Worm (Caenorhabditis elegans) whole organism, L4 larva: ENCODE data around the gene C29F4.3.

ENCODE experiments used
- D1046.2 ChIP-seq: fragments of 200-800 bp; sonication (Bioruptor generic); IDR thresholded peaks from 2 replicates; pipeline ENCODE4 v1.3.6; 2022; ENCODE audit warnings: missing genetic modification characterization, missing compliant biosample characterization
- F37D6.2 ChIP-seq: sonication (generic microtip); optimal IDR thresholded peaks from 2 replicates; lab custom pipeline; 2016; ENCODE audit warnings: mild to moderate bottlenecking, missing genetic modification characterization, missing compliant biosample characterization
- R02D3.7 ChIP-seq: fragments of 150-350 bp; sonication (generic microtip); optimal IDR thresholded peaks from 3 replicates; lab custom pipeline; 2014; ENCODE audit warnings: missing biosample characterization, missing genetic modification characterization
- T20F7.1 ChIP-seq: fragments of 200-800 bp; sonication (Bioruptor generic); optimal IDR thresholded peaks from 2 replicates; lab custom pipeline; 2018; ENCODE audit warnings: mild to moderate bottlenecking, missing genetic modification characterization, missing compliant biosample characterization
- Y48G9A.11 ChIP-seq: fragments of 200-800 bp; sonication (Bioruptor generic); IDR thresholded peaks from 2 replicates; pipeline ENCODE4 v1.3.6; 2022; ENCODE audit warnings: missing genetic modification reagents, missing genetic modification characterization, missing compliant biosample characterization
- aha-1 ChIP-seq: fragments of 150-350 bp; peaks from one replicate; lab custom pipeline; 2014; ENCODE audit warnings: missing biosample characterization, missing genetic modification characterization
- ama-1 ChIP-seq: fragments of 150-350 bp; optimal IDR thresholded peaks from 2 replicates; lab custom pipeline; 2014; ENCODE audit warnings: inconsistent platforms, mixed read lengths
- attf-4 ChIP-seq: sonication (generic microtip); optimal IDR thresholded peaks from 3 replicates; lab custom pipeline; 2017; ENCODE audit warnings: missing biosample characterization, missing genetic modification characterization
- cey-2 ChIP-seq: sonication (generic microtip); optimal IDR thresholded peaks from 3 replicates; lab custom pipeline; 2017; ENCODE audit warnings: missing genetic modification characterization, mild to moderate bottlenecking, missing compliant biosample characterization, antibody characterized with exemption, borderline replicate concordance; ENCODE audit not compliant: insufficient read depth
- daf-16 ChIP-seq, 3 experiments: sonication (generic microtip); optimal IDR thresholded peaks; 2 replicates each; lab custom pipeline; 2016 to 2017; ENCODE audit warnings: missing genetic modification characterization in 3 of 3, missing genetic modification reagents in 3 of 3, mild to moderate bottlenecking in 2 of 3, missing compliant biosample characterization in 2 of 3, missing biosample characterization in 1 of 3, moderate library complexity in 1 of 3
- daf-8 ChIP-seq: fragments of 200-800 bp; sonication (Bioruptor generic); IDR thresholded peaks from 2 replicates; pipeline ENCODE4 v1.3.6; 2022; ENCODE audit warnings: missing genetic modification characterization, missing compliant biosample characterization
- dmd-6 ChIP-seq: fragments of 200-800 bp; sonication (Bioruptor generic); IDR thresholded peaks from 2 replicates; pipeline ENCODE4 v1.3.6; 2022; ENCODE audit warnings: missing genetic modification reagents, missing genetic modification characterization, missing compliant biosample characterization
- dmd-9 ChIP-seq: fragments of 200-800 bp; sonication (Bioruptor generic); IDR thresholded peaks from 2 replicates; pipeline ENCODE4 v1.3.6; 2022; ENCODE audit warnings: missing genetic modification reagents, missing genetic modification characterization, missing compliant biosample characterization
- dpl-1 ChIP-seq: fragments of 150-350 bp; optimal IDR thresholded peaks from 2 replicates; lab custom pipeline; 2014; ENCODE audit warnings: missing biosample characterization, missing genetic modification reagents, missing genetic modification characterization
- dve-1 ChIP-seq: sonication (generic microtip); optimal IDR thresholded peaks from 2 replicates; lab custom pipeline; 2017; ENCODE audit warnings: antibody characterized with exemption, mild to moderate bottlenecking, missing genetic modification characterization, missing compliant biosample characterization; ENCODE audit not compliant: insufficient read depth
- hlh-11 ChIP-seq: fragments of 200-800 bp; sonication (Bioruptor generic); optimal IDR thresholded peaks from 2 replicates; lab custom pipeline; 2018; ENCODE audit warnings: mild to moderate bottlenecking, missing genetic modification characterization, missing compliant biosample characterization
- hlh-30 ChIP-seq: sonication (generic microtip); optimal IDR thresholded peaks from 2 replicates; lab custom pipeline; 2017; ENCODE audit warnings: antibody characterized with exemption, mild to moderate bottlenecking, missing genetic modification characterization, missing compliant biosample characterization; ENCODE audit not compliant: insufficient read depth
- hmg-1.1 ChIP-seq: fragments of 200-800 bp; sonication (Bioruptor generic); IDR thresholded peaks from 2 replicates; pipeline ENCODE4 v1.3.6; 2022; ENCODE audit warnings: missing genetic modification reagents, missing genetic modification characterization, missing compliant biosample characterization
- lin-1 ChIP-seq: fragments of 200-800 bp; sonication (Bioruptor generic); IDR thresholded peaks from 2 replicates; pipeline ENCODE4 v1.3.6; 2022; ENCODE audit warnings: missing genetic modification reagents, missing genetic modification characterization, missing compliant biosample characterization
- lin-15B ChIP-seq: fragments of 150-350 bp; sonication (generic microtip); optimal IDR thresholded peaks from 3 replicates; lab custom pipeline; 2014; ENCODE audit warnings: missing biosample characterization, missing genetic modification characterization
- lin-39 ChIP-seq: fragments of 150-350 bp; optimal IDR thresholded peaks from 2 replicates; lab custom pipeline; 2014; ENCODE audit warnings: missing biosample characterization, missing genetic modification reagents, missing genetic modification characterization
- lsy-2 ChIP-seq, 2 experiments: fragments of 150-350 bp in 1 of 2; sonication (generic microtip) in 1 of 2; optimal IDR thresholded peaks; 2 replicates each; lab custom pipeline; 2014 to 2017; ENCODE audit warnings: missing biosample characterization in 2 of 2, missing genetic modification characterization in 2 of 2
- madf-5 ChIP-seq, 2 experiments: fragments of 200-800 bp; sonication (Bioruptor generic); IDR thresholded peaks; 2 replicates each; pipeline ENCODE4 v1.3.6; 2022; ENCODE audit warnings: missing compliant biosample characterization in 2 of 2, missing genetic modification characterization in 2 of 2
- mxl-3 ChIP-seq: fragments of 200-800 bp; sonication (Bioruptor generic); optimal IDR thresholded peaks from 2 replicates; lab custom pipeline; 2018; ENCODE audit warnings: mild to moderate bottlenecking, missing genetic modification characterization, missing compliant biosample characterization
- nhr-10 ChIP-seq: fragments of 150-350 bp; optimal IDR thresholded peaks from 2 replicates; lab custom pipeline; 2014; ENCODE audit warnings: missing biosample characterization, missing genetic modification characterization
- nhr-102 ChIP-seq: sonication (generic microtip); optimal IDR thresholded peaks from 2 replicates; lab custom pipeline; 2016; ENCODE audit warnings: mild to moderate bottlenecking, missing genetic modification characterization, moderate library complexity, missing compliant biosample characterization
- nhr-28 ChIP-seq: fragments of 150-350 bp; optimal IDR thresholded peaks from 2 replicates; lab custom pipeline; 2014; ENCODE audit warnings: missing biosample characterization, missing genetic modification characterization
- nhr-41 ChIP-seq: fragments of 200-800 bp; sonication (Bioruptor generic); IDR thresholded peaks from 2 replicates; pipeline ENCODE4 v1.3.6; 2022; ENCODE audit warnings: missing genetic modification reagents, missing genetic modification characterization, missing compliant biosample characterization
- nhr-48 ChIP-seq: sonication (generic microtip); optimal IDR thresholded peaks from 2 replicates; lab custom pipeline; 2016; ENCODE audit warnings: mild to moderate bottlenecking, missing genetic modification characterization, missing compliant biosample characterization
- nhr-6 ChIP-seq: fragments of 150-350 bp; optimal IDR thresholded peaks from 2 replicates; lab custom pipeline; 2014; ENCODE audit warnings: missing biosample characterization, missing genetic modification characterization
- nhr-77 ChIP-seq: fragments of 150-350 bp; optimal IDR thresholded peaks from 2 replicates; lab custom pipeline; 2014; ENCODE audit warnings: missing biosample characterization, missing genetic modification characterization
- pha-4 ChIP-seq, 2 experiments: fragments of 150-350 bp in 1 of 2; fragments of 200-800 bp in 1 of 2; sonication (Bioruptor generic) in 1 of 2; IDR thresholded peaks in 1 of 2; optimal IDR thresholded peaks in 1 of 2; 2 replicates each; pipeline versions ENCODE4 v1.3.6 to Lab custom; 2014 to 2022; ENCODE audit warnings: missing genetic modification characterization in 2 of 2, missing genetic modification reagents in 2 of 2, missing biosample characterization in 1 of 2, missing compliant biosample characterization in 1 of 2
- pqm-1 ChIP-seq: sonication (generic microtip); optimal IDR thresholded peaks from 2 replicates; lab custom pipeline; 2017; ENCODE audit warnings: missing biosample characterization, missing genetic modification characterization
- saeg-2 ChIP-seq: fragments of 200-800 bp; sonication (Bioruptor generic); IDR thresholded peaks from 2 replicates; pipeline ENCODE4 v1.3.6; 2022; ENCODE audit warnings: missing genetic modification reagents, missing genetic modification characterization, missing compliant biosample characterization
- snpc-1.2 ChIP-seq: fragments of 200-800 bp; sonication (Bioruptor generic); IDR thresholded peaks from 2 replicates; pipeline ENCODE4 v1.3.6; 2022; ENCODE audit warnings: missing genetic modification reagents, missing genetic modification characterization, missing compliant biosample characterization
- snpc-4 ChIP-seq: fragments of 150-350 bp; optimal IDR thresholded peaks from 2 replicates; lab custom pipeline; 2014; ENCODE audit warnings: missing biosample characterization, missing genetic modification characterization
- tag-97 ChIP-seq: fragments of 200-800 bp; sonication (Bioruptor generic); IDR thresholded peaks from 2 replicates; pipeline ENCODE4 v1.3.6; 2022; ENCODE audit warnings: missing genetic modification characterization, missing compliant biosample characterization
- tra-1 ChIP-seq: fragments of 200-800 bp; sonication (Bioruptor generic); IDR thresholded peaks from 2 replicates; pipeline ENCODE4 v1.3.6; 2022; ENCODE audit warnings: missing genetic modification reagents, missing genetic modification characterization, missing compliant biosample characterization
- unc-130 ChIP-seq: sonication (generic microtip); optimal IDR thresholded peaks from 2 replicates; lab custom pipeline; 2016; ENCODE audit warnings: missing genetic modification reagents, missing genetic modification characterization, missing compliant biosample characterization
- unc-62 ChIP-seq, 3 experiments: fragments of 150-350 bp in 1 of 3; sonication (generic microtip); optimal IDR thresholded peaks in 2 of 3; peaks in 1 of 3; 1 replicate in 1 of 3; 2 replicates in 2 of 3; lab custom pipeline; 2014 to 2017; ENCODE audit warnings: missing biosample characterization in 3 of 3, missing genetic modification characterization in 3 of 3, missing genetic modification reagents in 3 of 3, missing genotype in 1 of 3
- zag-1 ChIP-seq: fragments of 150-350 bp; optimal IDR thresholded peaks from 2 replicates; lab custom pipeline; 2014; ENCODE audit warnings: missing biosample characterization, missing genetic modification characterization
- zip-2 ChIP-seq: fragments of 150-350 bp; optimal IDR thresholded peaks from 2 replicates; lab custom pipeline; 2014; ENCODE audit warnings: missing biosample characterization, missing genetic modification characterization
- ztf-7 ChIP-seq: fragments of 150-350 bp; optimal IDR thresholded peaks from 2 replicates; lab custom pipeline; 2014; ENCODE audit warnings: missing biosample characterization, missing genetic modification characterization

The C29F4.3 gene

ce11 chrIV:11225206-11225605 is 1.4 kb upstream of the C29F4.3 start, which contains the start of gene col-125:
Gene col-125 (plus strand): TSS chrIV:11225506.
- peak; percentile 28 for TF ChIP-seq ama-1 (lab: Kevin White, UChicago)
- TF ChIP-seq nhr-77 (tag; lab: Kevin White, UChicago): no peak
- TF ChIP-seq aha-1: peak; percentile 23

ce11 chrIV:11218037-11218436 is 5.7 kb downstream of the C29F4.3 start, which contains the start of gene zip-6:
Gene zip-6 (minus strand): TSS chrIV:11218137.
- TF ChIP-seq nhr-102 (tag; lab: Kevin White, UChicago) (no peak), unc-62 (GFP tag; optimal IDR thresholded peaks at IDR 0.05 in 1 of 2; lab: Kevin White, UChicago) (peak in 1 of 2 experiments; percentile 53), unc-62 (tag; optimal IDR thresholded peaks at IDR 0.05; lab: Kevin White, UChicago) (no peak)

ce11 chrIV:11212978-11213377 is 10.8 kb downstream of the C29F4.3 start:
- TF ChIP-seq aha-1: peak; percentile 90
- no peak for TF ChIP-seq madf-5 (GFP tag; IDR thresholded peaks at IDR 0.05; lab: Robert Waterston, UW)

- no peak for TF ChIP-seq pha-4 (GFP tag; IDR thresholded peaks at IDR 0.05; lab: Robert Waterston, UW)
- TF ChIP-seq pha-4 (tag; optimal IDR thresholded peaks at IDR 0.05; lab: Kevin White, UChicago): no peak
- no peak for TF ChIP-seq D1046.2 (GFP tag; lab: Robert Waterston, UW)
- TF ChIP-seq pqm-1 (tag; lab: Kevin White, UChicago): peak; percentile 95
- no peak for TF ChIP-seq nhr-48
- no peak for TF ChIP-seq nhr-6 (tag; lab: Kevin White, UChicago)
- peak; percentile 86 for TF ChIP-seq aha-1
- no peak for TF ChIP-seq daf-16 (GFP tag; optimal IDR thresholded peaks at IDR 0.05; lab: Kevin White, UChicago)
- peak; percentile 15 for TF ChIP-seq daf-16 (tag; optimal IDR thresholded peaks at IDR 0.05; lab: Kevin White, UChicago)
- no peak for TF ChIP-seq daf-8 (GFP tag; lab: Robert Waterston, UW)
- TF ChIP-seq nhr-28 (tag; lab: Kevin White, UChicago): peak; percentile 87
- TF ChIP-seq zip-2 (tag; lab: Kevin White, UChicago): no peak
- no peak for TF ChIP-seq nhr-10
- no peak for TF ChIP-seq saeg-2 (GFP tag; lab: Robert Waterston, UW)
- TF ChIP-seq dve-1: peak; percentile 50
- TF ChIP-seq lin-15B (tag; lab: Kevin White, UChicago): no peak
- peak; percentile 30 for TF ChIP-seq mxl-3
- no peak for TF ChIP-seq lin-39 (tag; lab: Kevin White, UChicago)
- TF ChIP-seq dmd-6 (GFP tag; lab: Robert Waterston, UW): peak; percentile 57
- no peak for TF ChIP-seq nhr-41 (GFP tag; lab: Robert Waterston, UW)
- TF ChIP-seq unc-130 (GFP tag; lab: Kevin White, UChicago): no peak
- peak in 1 of 2 experiments; percentile 96 for TF ChIP-seq unc-62 (GFP tag; optimal IDR thresholded peaks at IDR 0.05 in 1 of 2; lab: Kevin White, UChicago)
- no peak for TF ChIP-seq unc-62 (tag; optimal IDR thresholded peaks at IDR 0.05; lab: Kevin White, UChicago)
- TF ChIP-seq tra-1 (GFP tag; lab: Robert Waterston, UW): 0 out of 2 replicates have a peak, but pooled peaks have one; percentile 30
- 0 out of 2 replicates have a peak, but pooled peaks have one; percentile 8 for TF ChIP-seq lin-1
- peak; percentile 48 for TF ChIP-seq cey-2 (tag; lab: Kevin White, UChicago)
- TF ChIP-seq Y48G9A.11: no peak
- peak; percentile 39 for TF ChIP-seq hlh-11 (tag; lab: Kevin White, UChicago)
- no peak for TF ChIP-seq tag-97 (GFP tag; lab: Robert Waterston, UW)
- TF ChIP-seq, all 104 proteins: peak for 12
Measured at ce11 chrIV:11211547-11211946, 12.2 kb downstream of the C29F4.3 start.

- TF ChIP-seq hmg-1.1: no peak
- peak; percentile 86 for TF ChIP-seq T20F7.1 (GFP tag; lab: Kevin White, UChicago)
- TF ChIP-seq ztf-7: no peak
- TF ChIP-seq lin-15B (tag; lab: Kevin White, UChicago): no peak
- TF ChIP-seq R02D3.7 (tag; lab: Kevin White, UChicago): no peak
- TF ChIP-seq dmd-9 (GFP tag; lab: Robert Waterston, UW): no peak
- TF ChIP-seq lsy-2 (tag; optimal IDR thresholded peaks at IDR 0.05; lab: Kevin White, UChicago): peak in 1 of 2 experiments; percentile 13
- no peak for TF ChIP-seq snpc-4 (tag; lab: Kevin White, UChicago)
- peak; percentile 36 for TF ChIP-seq dpl-1 (GFP tag; lab: Kevin White, UChicago)
- TF ChIP-seq F37D6.2 (tag; lab: Kevin White, UChicago): no peak
- TF ChIP-seq snpc-1.2 (GFP tag; lab: Robert Waterston, UW): no peak
- peak; percentile 16 for TF ChIP-seq nhr-6 (tag; lab: Kevin White, UChicago)
- no peak for TF ChIP-seq hlh-30
- no peak for TF ChIP-seq attf-4
- no peak for TF ChIP-seq zag-1 (tag; lab: Kevin White, UChicago)
Measured at ce11 chrIV:11210781-11211256, 13.0 kb downstream of the C29F4.3 start, which contains the start of gene adk-1. Gene adk-1 (minus strand): TSS chrIV:11210831.
